Fruit fly (Drosophila melanogaster) whole organism, prepupa: Measurements from ENCODE around the gene wntD.

Experiments used
- CG11762 ChIP-seq: fragments of 200-800 bp; sonication (Bioruptor generic); optimal IDR thresholded peaks from 3 replicates; lab custom pipeline; 2016; ENCODE audit warnings: missing biosample characterization, missing genetic modification characterization; ENCODE audit not compliant: insufficient read depth
- CG15336 ChIP-seq: fragments of 200-800 bp; sonication (Bioruptor generic); IDR thresholded peaks from 2 replicates; pipeline ENCODE4 v1.3.6; 2022; ENCODE audit warnings: missing biosample characterization, missing genetic modification characterization
- CG1621 ChIP-seq: fragments of 200-800 bp; sonication (Bioruptor generic); optimal IDR thresholded peaks from 3 replicates; lab custom pipeline; 2018; ENCODE audit warnings: missing biosample characterization, mild to moderate bottlenecking, missing genetic modification characterization
- CG16779 ChIP-seq: fragments of 200-800 bp; sonication (Bioruptor generic); optimal IDR thresholded peaks from 3 replicates; lab custom pipeline; 2017; ENCODE audit warnings: missing biosample characterization, mild to moderate bottlenecking, missing genetic modification characterization
- CG31627 ChIP-seq: fragments of 200-800 bp; sonication (Bioruptor generic); optimal IDR thresholded peaks from 3 replicates; lab custom pipeline; 2016; ENCODE audit warnings: missing biosample characterization, missing genetic modification characterization
- CG3919 ChIP-seq: fragments of 200-800 bp; sonication (Bioruptor generic); optimal IDR thresholded peaks from 3 replicates; lab custom pipeline; 2016; ENCODE audit warnings: missing biosample characterization, missing genetic modification characterization
- CG4318 ChIP-seq: fragments of 200-800 bp; sonication (Bioruptor generic); optimal IDR thresholded peaks from 3 replicates; lab custom pipeline; 2017; ENCODE audit warnings: missing biosample characterization, mild to moderate bottlenecking, missing genetic modification characterization
- CG6163 ChIP-seq: fragments of 200-800 bp; sonication (Bioruptor generic); IDR thresholded peaks from 3 replicates; pipeline ENCODE4 v1.3.6; 2022; ENCODE audit warnings: missing biosample characterization, missing genetic modification characterization
- CG6276 ChIP-seq: fragments of 200-800 bp; sonication (Bioruptor generic); optimal IDR thresholded peaks from 2 replicates; lab custom pipeline; 2017; ENCODE audit warnings: missing biosample characterization, mild to moderate bottlenecking, missing genetic modification characterization
- CG6808 ChIP-seq: fragments of 200-800 bp; sonication (Bioruptor generic); optimal IDR thresholded peaks from 3 replicates; lab custom pipeline; 2017; ENCODE audit warnings: missing biosample characterization, missing genetic modification characterization, mild to moderate bottlenecking, moderate library complexity, missing genetic modification reagents
- CG6854 ChIP-seq: fragments of 200-800 bp; sonication (Bioruptor generic); optimal IDR thresholded peaks from 2 replicates; lab custom pipeline; 2017; ENCODE audit warnings: missing biosample characterization, mild to moderate bottlenecking, missing genetic modification characterization
- CG7368 ChIP-seq: fragments of 200-800 bp; sonication (Bioruptor generic); optimal IDR thresholded peaks from 3 replicates; lab custom pipeline; 2016; ENCODE audit warnings: missing biosample characterization, missing genetic modification characterization
- CG8119 ChIP-seq: fragments of 200-800 bp; sonication (Bioruptor generic); IDR thresholded peaks from 3 replicates; pipeline ENCODE4 v1.3.6; 2022; ENCODE audit warnings: missing biosample characterization, missing genetic modification characterization
- CG8319 ChIP-seq: fragments of 200-800 bp; sonication (Bioruptor generic); optimal IDR thresholded peaks from 3 replicates; lab custom pipeline; 2016; ENCODE audit warnings: missing biosample characterization, missing genetic modification characterization
- Ets96B ChIP-seq: fragments of 200-800 bp; optimal IDR thresholded peaks from 2 replicates; lab custom pipeline; 2019; ENCODE audit warnings: missing biosample characterization, mild to moderate bottlenecking, missing genetic modification characterization, moderate library complexity
- Hr38 ChIP-seq: sonication (Bioruptor generic); optimal IDR thresholded peaks from 2 replicates; lab custom pipeline; 2016; ENCODE audit warnings: missing biosample characterization, missing genetic modification characterization
- Hr4 ChIP-seq: fragments of 200-800 bp; sonication (Bioruptor generic); optimal IDR thresholded peaks from 3 replicates; lab custom pipeline; 2016; ENCODE audit warnings: missing biosample characterization, missing genetic modification characterization
- Sox102F ChIP-seq: fragments of 200-800 bp; sonication (Bioruptor generic); optimal IDR thresholded peaks from 2 replicates; lab custom pipeline; 2016; ENCODE audit warnings: missing biosample characterization, mild to moderate bottlenecking, missing genetic modification characterization
- Sox15 ChIP-seq: fragments of 200-800 bp; sonication (Bioruptor generic); optimal IDR thresholded peaks from 3 replicates; lab custom pipeline; 2016; ENCODE audit warnings: missing biosample characterization, missing genetic modification characterization
- achi ChIP-seq: fragments of 200-800 bp; sonication (Bioruptor generic); optimal IDR thresholded peaks from 3 replicates; lab custom pipeline; 2016; ENCODE audit warnings: missing biosample characterization, missing genetic modification characterization
- acj6 ChIP-seq: fragments of 200-800 bp; sonication (Bioruptor generic); optimal IDR thresholded peaks from 3 replicates; lab custom pipeline; 2016; ENCODE audit warnings: missing biosample characterization, missing genetic modification characterization
- dsx ChIP-seq: fragments of 200-800 bp; optimal IDR thresholded peaks from 3 replicates; lab custom pipeline; 2019; ENCODE audit warnings: missing biosample characterization, mild to moderate bottlenecking, missing genetic modification characterization, moderate library complexity; ENCODE audit not compliant: poor library complexity, severe bottlenecking
- esn ChIP-seq: fragments of 200-800 bp; sonication (Bioruptor generic); optimal IDR thresholded peaks from 2 replicates; lab custom pipeline; 2016; ENCODE audit warnings: missing biosample characterization, mild to moderate bottlenecking, missing genetic modification characterization, moderate library complexity
- fd59A ChIP-seq: fragments of 200-800 bp; sonication (Bioruptor generic); optimal IDR thresholded peaks from 2 replicates; lab custom pipeline; 2017; ENCODE audit warnings: missing biosample characterization, mild to moderate bottlenecking, missing genetic modification characterization, missing genetic modification reagents
- net ChIP-seq: fragments of 200-800 bp; sonication (Bioruptor generic); optimal IDR thresholded peaks from 3 replicates; lab custom pipeline; 2016; ENCODE audit warnings: missing biosample characterization, missing genetic modification characterization
- pdm3 ChIP-seq: fragments of 200-800 bp; sonication (Bioruptor generic); optimal IDR thresholded peaks from 3 replicates; lab custom pipeline; 2016; ENCODE audit warnings: missing biosample characterization, missing genetic modification characterization
- spab ChIP-seq: fragments of 200-800 bp; sonication (Bioruptor generic); optimal IDR thresholded peaks from 2 replicates; lab custom pipeline; 2017; ENCODE audit warnings: missing biosample characterization, mild to moderate bottlenecking, missing genetic modification characterization, missing genetic modification reagents
- svp ChIP-seq: fragments of 200-800 bp; sonication (Bioruptor generic); peaks from one replicate; lab custom pipeline; 2016; ENCODE audit warnings: missing biosample characterization, missing genetic modification characterization
- vri ChIP-seq: fragments of 200-800 bp; sonication (Bioruptor generic); optimal IDR thresholded peaks from 3 replicates; lab custom pipeline; 2016; ENCODE audit warnings: missing biosample characterization, mild to moderate bottlenecking, missing genetic modification characterization

wntD gene

DNA sequence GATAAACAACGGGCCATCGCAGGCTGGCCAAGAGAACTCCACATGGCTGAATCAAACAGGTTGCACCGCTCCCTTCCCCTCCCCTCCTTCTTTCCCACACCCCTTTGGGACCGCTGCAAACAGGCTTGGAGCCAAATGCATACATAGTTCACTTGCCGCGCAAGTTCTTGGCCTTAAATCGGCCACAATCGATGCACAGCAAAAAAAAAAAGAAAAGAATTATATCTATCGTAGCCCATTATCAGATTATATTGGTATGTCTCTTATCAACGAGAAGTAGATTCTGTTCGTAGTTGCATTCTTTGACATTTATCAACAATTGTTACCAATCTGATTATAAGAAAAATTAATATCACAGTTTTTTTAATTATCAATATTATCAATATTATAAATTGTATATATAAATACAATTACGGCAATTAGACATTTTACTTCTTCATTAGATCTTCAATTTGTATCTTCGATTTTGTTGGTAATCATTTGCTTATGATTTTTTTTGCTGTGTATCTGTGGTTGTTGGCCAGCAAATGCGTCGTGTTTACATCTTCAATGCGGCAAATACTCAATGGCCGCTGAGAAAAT, 12.4 kb upstream of the wntD start (continued):
- no peak for TF ChIP-seq Hr38 (GFP tag; lab: Kevin White, UChicago)
- TF ChIP-seq Sox15, result peak; percentile 61
- peak; percentile 63 for TF ChIP-seq CG7368 (GFP tag; lab: Kevin White, UChicago)
- TF ChIP-seq achi (GFP tag; lab: Kevin White, UChicago), result peak; percentile 90
- peak; percentile 63 for TF ChIP-seq Sox102F (GFP tag; lab: Kevin White, UChicago)
- peak; percentile 67 for TF ChIP-seq fd59A (GFP tag; lab: Kevin White, UChicago)
- TF ChIP-seq pdm3, result peak; percentile 58
- TF ChIP-seq CG6808 (GFP tag; lab: Kevin White, UChicago), result peak; percentile 83
- peak; percentile 79 for TF ChIP-seq CG15336
- peak; percentile 82 for TF ChIP-seq CG3919
- TF ChIP-seq CG8319, result peak; percentile 70
- peak; percentile 62 for TF ChIP-seq CG31627 (GFP tag; lab: Kevin White, UChicago)
- peak; percentile 87 for TF ChIP-seq CG4318
- peak; percentile 82 for TF ChIP-seq CG11762 (GFP tag; lab: Kevin White, UChicago)
- TF ChIP-seq dsx (GFP tag; lab: Kevin White, UChicago), result peak; percentile 79
- TF ChIP-seq spab (GFP tag; lab: Kevin White, UChicago), result peak; percentile 86

DNA sequence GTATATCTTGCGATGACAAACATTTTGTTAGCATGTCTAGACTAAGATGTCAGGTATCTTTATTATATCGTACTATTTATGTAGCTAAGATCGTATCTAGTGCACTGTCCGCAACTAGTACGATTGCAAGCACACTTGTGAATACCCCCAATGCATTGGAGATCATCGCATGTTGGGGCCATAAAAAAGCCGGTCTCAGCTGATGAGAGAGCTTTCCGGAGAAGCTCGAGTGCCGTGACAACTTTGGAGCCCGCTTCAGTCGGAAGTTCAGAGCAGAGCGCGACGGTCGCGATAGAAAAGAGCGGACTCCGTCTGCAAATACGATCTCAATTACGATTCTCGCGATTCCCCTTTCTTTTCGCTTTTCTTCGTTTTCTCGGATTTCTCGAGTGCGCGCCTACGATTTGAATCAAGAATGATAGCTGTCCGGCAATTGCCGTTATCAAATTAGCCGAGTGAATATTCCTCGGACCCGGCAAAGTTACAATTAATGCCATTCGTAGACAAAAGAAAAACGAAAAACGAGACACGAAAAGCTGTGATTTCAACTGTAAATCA, 11.6 kb upstream of the wntD start:
- TF ChIP-seq net (GFP tag; lab: Kevin White, UChicago) (peak; percentile 4), CG6276 (GFP tag; lab: Kevin White, UChicago) (peak; percentile 3), CG3919 (peak; percentile 53), CG1621 (tag; lab: Kevin White, UChicago) (peak; percentile 74), CG6163 (GFP tag; lab: Robert Waterston, UW) (peak; percentile 53), CG15336 (peak; percentile 42; the same call in 1 of the 2 replicates), CG16779 (no peak), acj6 (GFP tag; lab: Kevin White, UChicago) (no peak), svp (GFP tag; lab: Kevin White, UChicago) (peak; percentile 26)

DNA sequence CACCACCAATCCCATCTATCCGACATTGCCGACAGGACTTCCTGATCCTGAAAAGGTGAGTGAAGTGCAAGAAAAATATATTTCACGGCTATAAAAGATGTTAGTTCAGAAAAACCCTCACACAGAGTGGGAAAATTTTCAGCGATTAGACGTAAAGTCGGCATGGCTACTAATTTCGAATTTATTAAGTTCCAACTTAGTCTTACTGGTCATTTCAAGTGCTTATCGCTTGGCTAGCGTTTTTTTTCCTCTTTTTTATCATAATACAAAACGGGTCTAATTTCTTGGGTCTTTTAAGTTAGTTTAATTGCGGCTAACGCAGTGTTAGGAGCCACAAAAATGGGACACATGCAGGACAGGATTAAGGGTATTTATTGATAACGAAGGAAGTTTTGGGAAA, 10.1 kb upstream of the wntD start, which contains the start of gene CG43208:
CG43208 (plus strand) TSS at position 301 of the 400 bp plus-strand sequence.
- TF ChIP-seq CG16779 (no peak), CG6854 (no peak), esn (GFP tag; lab: Kevin White, UChicago) (no peak), acj6 (GFP tag; lab: Kevin White, UChicago) (no peak), CG6163 (GFP tag; lab: Robert Waterston, UW) (no peak), CG15336 (no peak)

DNA sequence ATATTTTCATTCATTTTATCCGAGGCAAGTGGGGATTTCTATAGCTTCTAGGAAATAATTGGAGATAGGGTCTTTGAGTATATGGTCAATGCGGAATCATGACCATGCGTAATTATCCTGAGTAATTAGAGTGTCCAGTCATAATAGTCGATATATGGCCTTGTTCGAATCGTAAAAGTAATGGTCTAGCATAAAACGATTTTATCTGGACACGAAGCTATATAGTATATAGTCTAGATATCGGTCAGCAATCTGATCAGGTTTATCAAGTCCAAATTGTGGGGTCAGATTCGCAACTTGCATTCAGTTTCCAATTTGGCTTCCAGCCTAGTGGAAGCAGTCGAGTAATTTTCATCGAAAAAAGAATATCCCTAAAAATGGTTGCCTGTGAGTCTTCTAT, 9.3 kb upstream of the wntD start, which contains the start of gene CG32473:
CG32473 (plus strand) TSS at position 301 of the 400 bp plus-strand sequence.
- no peak for TF ChIP-seq esn (GFP tag; lab: Kevin White, UChicago)
- TF ChIP-seq vri (GFP tag; lab: Kevin White, UChicago), result peak; percentile 37
- TF ChIP-seq, all 60 proteins: peak for 1

DNA sequence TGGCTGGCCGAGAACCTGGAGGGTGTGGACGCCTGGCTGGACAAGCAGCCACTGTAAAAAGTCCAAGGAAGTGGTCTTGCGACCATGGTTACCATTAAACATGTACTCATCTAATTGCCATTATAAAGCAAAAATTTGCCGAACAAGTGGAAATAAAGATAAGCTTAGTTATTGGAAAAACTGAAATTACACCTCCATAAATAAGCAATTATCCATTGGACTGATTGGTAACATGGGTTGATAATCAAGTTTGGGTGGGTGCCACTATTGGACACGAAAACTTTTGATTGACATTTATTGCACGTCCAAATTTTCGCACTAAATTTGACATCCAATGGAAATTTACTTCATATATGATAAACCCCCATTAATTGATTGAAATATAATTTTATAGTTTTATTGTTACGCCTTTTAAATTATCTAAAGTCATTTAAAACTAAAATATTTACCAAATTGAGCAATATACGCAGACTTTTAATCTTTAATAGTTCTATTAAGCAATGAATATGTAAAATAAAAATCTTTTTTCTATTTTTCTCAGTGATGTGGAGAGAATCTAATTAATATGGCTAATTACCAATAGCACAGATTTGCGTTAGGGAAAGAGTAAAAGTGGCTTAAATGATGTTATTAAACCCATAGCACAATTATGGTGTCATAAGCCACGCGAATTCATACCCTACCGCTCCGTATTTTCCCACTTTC, 5.3 kb upstream of the wntD start, which contains the start of gene CG8774:
CG8774 (plus strand) TSS at position 655 of the 705 bp plus-strand sequence.
- TF ChIP-seq Ets96B (tag; lab: Kevin White, UChicago), result no peak
- no peak for TF ChIP-seq CG6163 (GFP tag; lab: Robert Waterston, UW)
- no peak for TF ChIP-seq CG8119 (GFP tag; lab: Robert Waterston, UW)
- TF ChIP-seq, all 60 proteins: peak for 0

DNA sequence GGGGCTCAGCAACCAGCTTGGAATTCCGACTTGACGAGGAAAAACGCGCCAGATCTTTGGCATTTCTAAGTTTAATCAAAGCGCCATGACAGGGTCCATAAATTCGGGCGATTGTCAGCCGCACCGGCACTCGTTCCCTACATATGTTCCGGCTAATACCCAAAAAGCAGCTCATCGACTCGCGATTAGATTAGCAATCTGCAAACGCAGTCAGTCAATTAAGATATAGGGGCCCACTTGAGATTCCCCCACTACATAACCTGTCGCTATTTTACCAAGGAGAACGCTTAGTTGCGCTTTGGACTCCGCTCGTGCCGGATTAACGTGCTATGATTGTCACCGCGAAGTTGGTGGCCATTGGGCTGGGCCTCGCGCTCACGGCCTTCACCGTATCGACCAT, 1.5 kb upstream of the wntD start, which contains the start of gene CG8773:
CG8773 (plus strand) TSS at position 288 of the 400 bp plus-strand sequence.
- TF ChIP-seq Hr4 (GFP tag; lab: Kevin White, UChicago) (no peak), vri (GFP tag; lab: Kevin White, UChicago) (peak; percentile 19)
